Fruit fly (Drosophila melanogaster) whole organism, embryonic: ENCODE measurements around the gene CG8097.

Experiments used
- Asciz ChIP-seq: fragments of 200-800 bp; sonication (Bioruptor generic); optimal IDR thresholded peaks from 2 replicates; lab custom pipeline; 2017; ENCODE audit warnings: missing biosample characterization, mild to moderate bottlenecking, missing genetic modification characterization, missing genetic modification reagents
- BEAF-32 ChIP-seq: fragments of 200-800 bp; sonication (Bioruptor generic); optimal IDR thresholded peaks from 3 replicates; lab custom pipeline; 2017; ENCODE audit warnings: missing biosample characterization, missing genetic modification characterization, mild to moderate bottlenecking, moderate library complexity, missing genetic modification reagents
- Bgb ChIP-seq: fragments of 200-800 bp; sonication (Bioruptor generic); IDR thresholded peaks from 2 replicates; pipeline ENCODE4 v1.3.6; 2022; ENCODE audit warnings: missing biosample characterization, missing genetic modification characterization; ENCODE audit not compliant: partially characterized antibody
- Blimp-1 ChIP-seq: fragments of 200-800 bp; sonication (Bioruptor generic); optimal IDR thresholded peaks from 3 replicates; lab custom pipeline; 2018; ENCODE audit warnings: missing biosample characterization, missing genetic modification characterization, mild to moderate bottlenecking, moderate library complexity, missing genetic modification reagents
- CG10366 ChIP-seq: fragments of 200-800 bp; sonication (Bioruptor generic); IDR thresholded peaks from 2 replicates; pipeline ENCODE4 v1.3.6; 2022; ENCODE audit warnings: missing biosample characterization, missing genetic modification characterization
- CG10543 ChIP-seq: fragments of 200-800 bp; sonication (Bioruptor generic); optimal IDR thresholded peaks from 3 replicates; lab custom pipeline; 2017; ENCODE audit warnings: missing biosample characterization, mild to moderate bottlenecking, missing genetic modification characterization, moderate library complexity
- CG10959 ChIP-seq: fragments of 200-800 bp; sonication (Bioruptor generic); IDR thresholded peaks from 2 replicates; pipeline ENCODE4 v1.3.6; 2022; ENCODE audit warnings: missing biosample characterization, missing genetic modification characterization
- CG11398 ChIP-seq: fragments of 200-800 bp; sonication (Bioruptor generic); optimal IDR thresholded peaks from 2 replicates; lab custom pipeline; 2016; ENCODE audit warnings: missing biosample characterization, missing genetic modification characterization
- CG11723 ChIP-seq: fragments of 200-800 bp; sonication (Bioruptor generic); optimal IDR thresholded peaks from 2 replicates; lab custom pipeline; 2017; ENCODE audit warnings: missing biosample characterization, mild to moderate bottlenecking, missing genetic modification characterization
- CG13123 ChIP-seq: fragments of 200-800 bp; sonication (Bioruptor generic); optimal IDR thresholded peaks from 2 replicates; lab custom pipeline; 2016; ENCODE audit warnings: missing biosample characterization, missing genetic modification characterization
- CG13624 ChIP-seq: fragments of 200-800 bp; sonication (Bioruptor generic); optimal IDR thresholded peaks from 2 replicates; lab custom pipeline; 2016; ENCODE audit warnings: missing biosample characterization, missing genetic modification characterization
- CG15073 ChIP-seq: fragments of 200-800 bp; sonication (Bioruptor generic); optimal IDR thresholded peaks from 2 replicates; lab custom pipeline; 2016; ENCODE audit warnings: missing biosample characterization, missing genetic modification characterization
- CG15269 ChIP-seq: fragments of 200-800 bp; sonication (Bioruptor generic); optimal IDR thresholded peaks from 2 replicates; lab custom pipeline; 2018; ENCODE audit warnings: missing biosample characterization, mild to moderate bottlenecking, missing genetic modification characterization, moderate library complexity
- CG16779 ChIP-seq: fragments of 200-800 bp; sonication (Bioruptor generic); IDR thresholded peaks from 2 replicates; pipeline ENCODE4 v1.3.6; 2022; ENCODE audit warnings: missing biosample characterization, missing genetic modification characterization
- CG16863 ChIP-seq: fragments of 200-800 bp; sonication (Bioruptor generic); optimal IDR thresholded peaks from 3 replicates; lab custom pipeline; 2016; ENCODE audit warnings: missing biosample characterization, missing genetic modification characterization
- CG17361 ChIP-seq: fragments of 200-800 bp; sonication (Bioruptor generic); IDR thresholded peaks from 3 replicates; pipeline ENCODE4 v1.3.6; 2022; ENCODE audit warnings: missing biosample characterization, missing genetic modification characterization
- CG18764 ChIP-seq: fragments of 200-800 bp; sonication (Bioruptor generic); optimal IDR thresholded peaks from 3 replicates; lab custom pipeline; 2016; ENCODE audit warnings: missing biosample characterization, missing genetic modification characterization
- CG2199 ChIP-seq: fragments of 200-800 bp; sonication (Bioruptor generic); IDR thresholded peaks from 3 replicates; pipeline ENCODE4 v1.3.6; 2022; ENCODE audit warnings: missing biosample characterization, missing genetic modification characterization
- CG2875 ChIP-seq: fragments of 200-800 bp; sonication (Bioruptor generic); optimal IDR thresholded peaks from 2 replicates; lab custom pipeline; 2017; ENCODE audit warnings: missing biosample characterization, mild to moderate bottlenecking, missing genetic modification characterization, missing genetic modification reagents
- CG31388 ChIP-seq: fragments of 200-800 bp; sonication (Bioruptor generic); optimal IDR thresholded peaks from 2 replicates; lab custom pipeline; 2016; ENCODE audit warnings: missing biosample characterization, missing genetic modification characterization
- CG6765 ChIP-seq: fragments of 200-800 bp; sonication (Bioruptor generic); optimal IDR thresholded peaks from 3 replicates; lab custom pipeline; 2017; ENCODE audit warnings: missing biosample characterization, mild to moderate bottlenecking, missing genetic modification characterization
- CG7372 ChIP-seq: fragments of 200-800 bp; sonication (Bioruptor generic); IDR thresholded peaks from 2 replicates; pipeline ENCODE4 v1.3.6; 2022; ENCODE audit warnings: missing biosample characterization, missing genetic modification characterization
- CG7745 ChIP-seq: fragments of 200-800 bp; sonication (Bioruptor generic); optimal IDR thresholded peaks from 2 replicates; lab custom pipeline; 2018; ENCODE audit warnings: missing biosample characterization, mild to moderate bottlenecking, missing genetic modification characterization, moderate library complexity
- CG7963 ChIP-seq: fragments of 200-800 bp; sonication (Bioruptor generic); IDR thresholded peaks from 3 replicates; pipeline ENCODE4 v1.3.6; 2022; ENCODE audit warnings: missing biosample characterization, missing genetic modification characterization; ENCODE audit not compliant: partially characterized antibody
- CG7987 ChIP-seq: fragments of 200-800 bp; sonication (Bioruptor generic); optimal IDR thresholded peaks from 2 replicates; lab custom pipeline; 2018; ENCODE audit warnings: missing biosample characterization, mild to moderate bottlenecking, missing genetic modification characterization, moderate library complexity
- CrebB ChIP-seq: fragments of 200-800 bp; sonication (Bioruptor generic); optimal IDR thresholded peaks from 3 replicates; lab custom pipeline; 2018; ENCODE audit warnings: missing biosample characterization, mild to moderate bottlenecking, missing genetic modification characterization
- Dip2 ChIP-seq: fragments of 200-800 bp; sonication (Bioruptor generic); IDR thresholded peaks from 2 replicates; pipeline ENCODE4 v1.3.6; 2022; ENCODE audit warnings: missing biosample characterization, missing genetic modification characterization
- Ets65A ChIP-seq: fragments of 200-800 bp; sonication (Bioruptor generic); peaks from one replicate; lab custom pipeline; 2016; ENCODE audit warnings: missing biosample characterization, missing genetic modification characterization
- Ets97D ChIP-seq: fragments of 200-800 bp; sonication (Bioruptor generic); optimal IDR thresholded peaks from 3 replicates; lab custom pipeline; 2016; ENCODE audit warnings: missing biosample characterization, missing genetic modification characterization
- Hand ChIP-seq: fragments of 200-800 bp; sonication (Bioruptor generic); optimal IDR thresholded peaks from 2 replicates; lab custom pipeline; 2017; ENCODE audit warnings: mild to moderate bottlenecking, missing biosample characterization, missing genetic modification reagents, missing genetic modification characterization
- Mes4 ChIP-seq: fragments of 200-800 bp; sonication (Bioruptor generic); optimal IDR thresholded peaks from 2 replicates; lab custom pipeline; 2016; ENCODE audit warnings: missing biosample characterization, missing genetic modification characterization
- NK7.1 ChIP-seq: fragments of 200-800 bp; sonication (Bioruptor generic); optimal IDR thresholded peaks from 3 replicates; lab custom pipeline; 2016; ENCODE audit warnings: missing biosample characterization, missing genetic modification characterization
- Optix ChIP-seq: fragments of 200-800 bp; sonication (Bioruptor generic); IDR thresholded peaks from 3 replicates; pipeline ENCODE4 v1.3.6; 2022; ENCODE audit warnings: missing biosample characterization, missing genetic modification characterization
- Poxn ChIP-seq: fragments of 200-800 bp; sonication (Bioruptor generic); IDR thresholded peaks from 2 replicates; pipeline ENCODE4 v1.3.6; 2022; ENCODE audit warnings: missing biosample characterization, missing genetic modification characterization
- ap ChIP-seq: fragments of 200-800 bp; sonication (Bioruptor generic); IDR thresholded peaks from 2 replicates; pipeline ENCODE4 v1.3.6; 2022; ENCODE audit warnings: missing biosample characterization, missing genetic modification characterization
- ara ChIP-seq: fragments of 200-800 bp; sonication (Bioruptor generic); IDR thresholded peaks from 2 replicates; pipeline ENCODE4 v1.3.6; 2022; ENCODE audit warnings: missing biosample characterization, missing genetic modification characterization
- bigmax ChIP-seq: fragments of 200-800 bp; sonication (Bioruptor generic); optimal IDR thresholded peaks from 2 replicates; lab custom pipeline; 2018; ENCODE audit warnings: missing biosample characterization, mild to moderate bottlenecking, missing genetic modification characterization
- chn ChIP-seq: fragments of 200-800 bp; sonication (Bioruptor generic); optimal IDR thresholded peaks from 2 replicates; lab custom pipeline; 2016; ENCODE audit warnings: missing biosample characterization, missing genetic modification characterization
- dati ChIP-seq: fragments of 200-800 bp; sonication (Bioruptor generic); IDR thresholded peaks from 2 replicates; pipeline ENCODE4 v1.3.6; 2022; ENCODE audit warnings: missing biosample characterization, missing genetic modification characterization
- en ChIP-seq: fragments of 200-800 bp; sonication (Bioruptor generic); optimal IDR thresholded peaks from 2 replicates; lab custom pipeline; 2016; ENCODE audit warnings: missing biosample characterization, missing genetic modification characterization
- fd102C ChIP-seq: fragments of 200-800 bp; sonication (Bioruptor generic); optimal IDR thresholded peaks from 2 replicates; lab custom pipeline; 2018; ENCODE audit warnings: missing biosample characterization, mild to moderate bottlenecking, missing genetic modification characterization, moderate library complexity
- fu2 ChIP-seq: fragments of 200-800 bp; sonication (Bioruptor generic); optimal IDR thresholded peaks from 2 replicates; lab custom pipeline; 2016; ENCODE audit warnings: missing biosample characterization, missing genetic modification characterization
- gro ChIP-seq: fragments of 200-800 bp; sonication (Bioruptor generic); optimal IDR thresholded peaks from 2 replicates; lab custom pipeline; 2016; ENCODE audit warnings: missing biosample characterization, missing genetic modification characterization
- hbn ChIP-seq: fragments of 200-800 bp; sonication (Bioruptor generic); IDR thresholded peaks from 2 replicates; pipeline ENCODE4 v1.3.6; 2022; ENCODE audit warnings: missing biosample characterization, missing genetic modification characterization; ENCODE audit not compliant: partially characterized antibody
- klu ChIP-seq: fragments of 200-800 bp; sonication (Bioruptor generic); IDR thresholded peaks from 2 replicates; pipeline ENCODE4 v1.3.6; 2022; ENCODE audit warnings: missing biosample characterization, missing genetic modification characterization
- kni ChIP-seq: fragments of 200-800 bp; sonication (Bioruptor generic); optimal IDR thresholded peaks from 3 replicates; lab custom pipeline; 2017; ENCODE audit warnings: mild to moderate bottlenecking, missing biosample characterization, missing genetic modification reagents, missing genetic modification characterization
- mam ChIP-seq: fragments of 200-800 bp; sonication (Bioruptor generic); optimal IDR thresholded peaks from 3 replicates; lab custom pipeline; 2016; ENCODE audit warnings: missing biosample characterization, missing genetic modification characterization
- pho ChIP-seq: fragments of 200-800 bp; sonication (Bioruptor generic); optimal IDR thresholded peaks from 2 replicates; lab custom pipeline; 2016; ENCODE audit warnings: missing biosample characterization, missing genetic modification characterization
- seq ChIP-seq: fragments of 200-800 bp; sonication (Bioruptor generic); IDR thresholded peaks from 2 replicates; pipeline ENCODE4 v1.3.6; 2022; ENCODE audit warnings: missing biosample characterization, missing genetic modification characterization
- shn ChIP-seq: fragments of 200-800 bp; sonication (Bioruptor generic); optimal IDR thresholded peaks from 3 replicates; lab custom pipeline; 2016; ENCODE audit warnings: missing biosample characterization, missing genetic modification characterization
- unpg ChIP-seq: fragments of 200-800 bp; sonication (Bioruptor generic); optimal IDR thresholded peaks from 3 replicates; lab custom pipeline; 2018; ENCODE audit warnings: missing biosample characterization, mild to moderate bottlenecking, missing genetic modification characterization, moderate library complexity
- z ChIP-seq: fragments of 200-800 bp; sonication (Bioruptor generic); IDR thresholded peaks from 3 replicates; pipeline ENCODE4 v1.3.6; 2022; ENCODE audit warnings: missing biosample characterization, missing genetic modification characterization

The CG8097 gene

DNA sequence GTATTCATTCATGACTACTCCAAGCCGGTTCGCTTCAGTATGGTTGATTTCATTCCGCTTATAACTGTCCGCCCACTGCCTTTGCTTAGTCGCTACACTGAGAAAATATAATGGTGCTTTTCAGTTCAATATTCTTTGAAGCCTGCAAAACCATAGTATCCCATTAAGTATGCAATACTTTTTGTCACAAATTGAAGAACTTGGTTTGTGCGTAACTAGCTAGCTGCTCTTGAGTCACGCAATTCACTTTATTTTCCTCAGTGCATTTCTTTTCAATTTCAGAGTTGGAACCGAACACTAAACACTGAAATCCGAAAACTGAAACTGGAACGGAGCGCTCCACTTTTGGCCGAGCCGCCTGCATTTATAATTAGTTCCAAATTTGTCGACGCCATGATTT is 16.7 kb downstream of the CG8097 start (continued):
- no peak for TF ChIP-seq bigmax (GFP tag; lab: Kevin White, UChicago)
- TF ChIP-seq Dip2: no peak
- no peak for TF ChIP-seq ara (GFP tag; lab: Robert Waterston, UW)
- peak; percentile 31 for TF ChIP-seq fu2 (GFP tag; lab: Kevin White, UChicago)
- TF ChIP-seq CG15073 (GFP tag; lab: Kevin White, UChicago): no peak
- TF ChIP-seq fd102C (GFP tag; lab: Kevin White, UChicago): no peak
- no peak for TF ChIP-seq Poxn
- peak; percentile 26 for TF ChIP-seq Mes4 (GFP tag; lab: Kevin White, UChicago)
- no peak for TF ChIP-seq CG2199
- peak; percentile 55 for TF ChIP-seq CG10366 (GFP tag; lab: Robert Waterston, UW)
- peak; percentile 44 for TF ChIP-seq gro
- no peak for TF ChIP-seq kni (GFP tag; lab: Kevin White, UChicago)
- no peak for TF ChIP-seq hbn (GFP tag; lab: Robert Waterston, UW)
- no peak for TF ChIP-seq CG31388 (GFP tag; lab: Kevin White, UChicago)
- peak; percentile 50 for TF ChIP-seq en (GFP tag; lab: Kevin White, UChicago)
- TF ChIP-seq CrebB (tag; lab: Kevin White, UChicago): no peak
- TF ChIP-seq CG15269: peak; percentile 74
- no peak for TF ChIP-seq CG7963 (GFP tag; lab: Robert Waterston, UW)
- peak; percentile 53 for TF ChIP-seq CG13624 (GFP tag; lab: Kevin White, UChicago)
- TF ChIP-seq shn (GFP tag; lab: Kevin White, UChicago): peak; percentile 26
- TF ChIP-seq seq (GFP tag; lab: Robert Waterston, UW): 0 out of 2 replicates have a peak, but pooled peaks have one; percentile 21
- TF ChIP-seq klu (GFP tag; lab: Robert Waterston, UW): no peak
- no peak for TF ChIP-seq dati (GFP tag; lab: Robert Waterston, UW)
- no peak for TF ChIP-seq z (GFP tag; lab: Robert Waterston, UW)
- no peak for TF ChIP-seq CG11398 (GFP tag; lab: Kevin White, UChicago)
- TF ChIP-seq Hand: no peak
- TF ChIP-seq ap (GFP tag; lab: Robert Waterston, UW): peak; percentile 44; the same call in 1 of the 2 replicates
- peak; percentile 68 for TF ChIP-seq unpg (GFP tag; lab: Kevin White, UChicago)
- peak; percentile 52 for TF ChIP-seq NK7.1
- TF ChIP-seq CG18764 (GFP tag; lab: Kevin White, UChicago): peak; percentile 6
- peak; percentile 53; the same call in 2 of the 3 replicates for TF ChIP-seq CG17361
- peak; percentile 50 for TF ChIP-seq Blimp-1 (GFP tag; lab: Kevin White, UChicago)
- TF ChIP-seq CG7987 (GFP tag; lab: Kevin White, UChicago): no peak
- TF ChIP-seq CG11723 (GFP tag; lab: Kevin White, UChicago): no peak
- TF ChIP-seq CG7372 (GFP tag; lab: Robert Waterston, UW): peak; percentile 67; the same call in 1 of the 2 replicates
- no peak for TF ChIP-seq CG6765
- TF ChIP-seq CG10543 (GFP tag; lab: Kevin White, UChicago): no peak
- peak; percentile 24; the same call in 1 of the 3 replicates for TF ChIP-seq Optix (GFP tag; lab: Robert Waterston, UW)
- 0 out of 2 replicates have a peak, but pooled peaks have one; percentile 46 for TF ChIP-seq CG16779
- peak; percentile 31 for TF ChIP-seq Asciz (GFP tag; lab: Kevin White, UChicago)
- TF ChIP-seq chn (GFP tag; lab: Kevin White, UChicago): peak; percentile 19
- peak; percentile 2 for TF ChIP-seq CG2875 (GFP tag; lab: Kevin White, UChicago)
- TF ChIP-seq CG7745 (tag; lab: Kevin White, UChicago): no peak
- peak; percentile 95 for TF ChIP-seq Ets65A
- no peak for TF ChIP-seq CG10959 (GFP tag; lab: Robert Waterston, UW)
- TF ChIP-seq mam (GFP tag; lab: Kevin White, UChicago): peak; percentile 53
- TF ChIP-seq CG13123 (GFP tag; lab: Kevin White, UChicago): no peak
- no peak for TF ChIP-seq BEAF-32 (GFP tag; lab: Kevin White, UChicago)
- no peak for TF ChIP-seq Bgb (GFP tag; lab: Robert Waterston, UW)
- peak; percentile 20 for TF ChIP-seq CG16863
- TF ChIP-seq pho (GFP tag; lab: Kevin White, UChicago): peak; percentile 1
- TF ChIP-seq Ets97D (GFP tag; lab: Kevin White, UChicago): peak; percentile 7
